Worm (Caenorhabditis elegans) whole organism, early embryonic: Measurements from ENCODE around the gene jun-1.
A peak's percentile ranks its signal among the peaks of the same experiment; 100 is the strongest.

Source experiments
- B0310.2 ChIP-seq: sonication (generic microtip); optimal IDR thresholded peaks from 2 replicates; lab custom pipeline; 2016; ENCODE audit warnings: mild to moderate bottlenecking, missing genetic modification characterization, missing compliant biosample characterization
- F13C5.2 ChIP-seq: sonication (generic microtip); optimal IDR thresholded peaks from 2 replicates; lab custom pipeline; 2017; ENCODE audit warnings: mild to moderate bottlenecking, missing genetic modification characterization, inconsistent platforms, missing compliant biosample characterization
- aly-1 ChIP-seq: sonication (generic microtip); optimal IDR thresholded peaks from 2 replicates; lab custom pipeline; 2016; ENCODE audit warnings: missing genetic modification characterization, missing compliant biosample characterization
- ama-1 ChIP-seq: fragments of 150-350 bp; optimal IDR thresholded peaks from 2 replicates; lab custom pipeline; 2014
- ceh-13 ChIP-seq: fragments of 200-800 bp; sonication (Bioruptor generic); optimal IDR thresholded peaks from 2 replicates; lab custom pipeline; 2018; ENCODE audit warnings: mild to moderate bottlenecking, missing genetic modification characterization, missing compliant biosample characterization
- ceh-36 ChIP-seq: sonication (generic microtip); optimal IDR thresholded peaks from 2 replicates; lab custom pipeline; 2016; ENCODE audit warnings: missing genetic modification characterization, inconsistent platforms, missing compliant biosample characterization
- ets-7 ChIP-seq: sonication (generic microtip); optimal IDR thresholded peaks from 2 replicates; lab custom pipeline; 2016; ENCODE audit warnings: missing genotype, missing genetic modification characterization, missing compliant biosample characterization
- flt-1 ChIP-seq: fragments of 200-800 bp; sonication (Bioruptor generic); IDR thresholded peaks from 2 replicates; pipeline ENCODE4 v1.3.6; 2022; ENCODE audit warnings: missing genetic modification characterization, missing compliant biosample characterization
- hmbx-1 ChIP-seq: sonication (generic microtip); optimal IDR thresholded peaks from 2 replicates; lab custom pipeline; 2016; ENCODE audit warnings: mild to moderate bottlenecking, missing genetic modification characterization, missing compliant biosample characterization
- hmg-4 ChIP-seq: fragments of 200-800 bp; sonication (Bioruptor generic); optimal IDR thresholded peaks from 2 replicates; lab custom pipeline; 2018; ENCODE audit warnings: mild to moderate bottlenecking, missing genetic modification characterization, missing compliant biosample characterization
- hnd-1 ChIP-seq: sonication (generic microtip); optimal IDR thresholded peaks from 2 replicates; lab custom pipeline; 2016; ENCODE audit warnings: missing genetic modification characterization, missing compliant biosample characterization
- pes-1 ChIP-seq: fragments of 200-800 bp; sonication (Bioruptor generic); IDR thresholded peaks from 2 replicates; pipeline ENCODE4 v1.3.6; 2022; ENCODE audit warnings: missing genetic modification reagents, missing genetic modification characterization, missing compliant biosample characterization
- scrt-1 ChIP-seq: fragments of 200-800 bp; sonication (Bioruptor generic); IDR thresholded peaks from 2 replicates; pipeline ENCODE4 v1.3.6; 2022; ENCODE audit warnings: missing genetic modification characterization, missing compliant biosample characterization
- sea-1 ChIP-seq: fragments of 200-800 bp; sonication (Bioruptor generic); conservative IDR thresholded peaks from 2 replicates; pipeline ENCODE4 v1.3.6; 2022; ENCODE audit warnings: missing genetic modification characterization, missing compliant biosample characterization
- tbx-11 ChIP-seq: fragments of 200-800 bp; sonication (Bioruptor generic); IDR thresholded peaks from 2 replicates; pipeline ENCODE4 v1.3.6; 2022; ENCODE audit warnings: missing genetic modification characterization, missing compliant biosample characterization
- tbx-37 ChIP-seq: fragments of 200-800 bp; sonication (Bioruptor generic); conservative IDR thresholded peaks from 2 replicates; pipeline ENCODE4 v1.3.6; 2022; ENCODE audit warnings: missing genetic modification reagents, missing genetic modification characterization, missing compliant biosample characterization
- tra-4 ChIP-seq: sonication (generic microtip); optimal IDR thresholded peaks from 2 replicates; lab custom pipeline; 2017; ENCODE audit warnings: missing genetic modification characterization, missing compliant biosample characterization

Gene jun-1

ce11 chrII:9112851-9113250 lies at the start of gene jun-1:
jun-1 (plus strand) TSS chrII:9113157.
- no peak for TF ChIP-seq B0310.2 (tag; lab: Kevin White, UChicago)
- no peak for TF ChIP-seq ceh-13 (GFP tag; lab: Kevin White, UChicago)
- peak; percentile 26 for TF ChIP-seq hmg-4 (GFP tag; lab: Kevin White, UChicago)
- no peak for TF ChIP-seq ets-7 (tag; lab: Kevin White, UChicago)
- 0 out of 2 replicates have a peak, but pooled peaks have one; percentile 6 for TF ChIP-seq scrt-1 (GFP tag; lab: Robert Waterston, UW)

- TF ChIP-seq tra-4 (tag; lab: Kevin White, UChicago) (no peak), ets-7 (tag; lab: Kevin White, UChicago) (no peak), ceh-13 (GFP tag; lab: Kevin White, UChicago) (no peak), pes-1 (GFP tag; lab: Robert Waterston, UW) (peak; percentile 46; the same call in 1 of the 2 replicates)
Measured at ce11 chrII:9063350-9063749, 49.6 kb upstream of the jun-1 start.

ce11 chrII:9064437-9064836 lies 48.5 kb upstream of the jun-1 start:
- TF ChIP-seq hmbx-1 (tag; lab: Kevin White, UChicago) (no peak), tbx-37 (GFP tag; lab: Robert Waterston, UW) (no peak), scrt-1 (GFP tag; lab: Robert Waterston, UW) (no peak), tra-4 (tag; lab: Kevin White, UChicago) (no peak), ceh-36 (no peak), B0310.2 (tag; lab: Kevin White, UChicago) (no peak), hnd-1 (no peak), F13C5.2 (tag; lab: Kevin White, UChicago) (no peak), flt-1 (no peak), ceh-13 (GFP tag; lab: Kevin White, UChicago) (no peak), pes-1 (GFP tag; lab: Robert Waterston, UW) (no peak), hmg-4 (GFP tag; lab: Kevin White, UChicago) (no peak), tbx-11 (GFP tag; lab: Robert Waterston, UW) (no peak), ama-1 (lab: Kevin White, UChicago) (no peak)

- no peak for TF ChIP-seq flt-1
Measured at ce11 chrII:9069836-9070235, 43.1 kb upstream of the jun-1 start.

- TF ChIP-seq tbx-11 (GFP tag; lab: Robert Waterston, UW) (no peak), hmg-4 (GFP tag; lab: Kevin White, UChicago) (no peak), F13C5.2 (tag; lab: Kevin White, UChicago) (no peak), flt-1 (no peak), ets-7 (tag; lab: Kevin White, UChicago) (no peak), hnd-1 (no peak), ceh-13 (GFP tag; lab: Kevin White, UChicago) (no peak), sea-1 (GFP tag; lab: Robert Waterston, UW) (no peak)
Measured at ce11 chrII:9070740-9071139, 42.2 kb upstream of the jun-1 start, which contains the start of gene T24B8.4. T24B8.4 (minus strand) TSS chrII:9070840.

- TF ChIP-seq ama-1 (lab: Kevin White, UChicago) (no peak), scrt-1 (GFP tag; lab: Robert Waterston, UW) (no peak), tbx-37 (GFP tag; lab: Robert Waterston, UW) (no peak), ceh-36 (no peak), tra-4 (tag; lab: Kevin White, UChicago) (no peak), ceh-13 (GFP tag; lab: Kevin White, UChicago) (no peak), aly-1 (tag; lab: Kevin White, UChicago) (no peak), B0310.2 (tag; lab: Kevin White, UChicago) (no peak), sea-1 (GFP tag; lab: Robert Waterston, UW) (no peak), hmbx-1 (tag; lab: Kevin White, UChicago) (no peak), pes-1 (GFP tag; lab: Robert Waterston, UW) (no peak), F13C5.2 (tag; lab: Kevin White, UChicago) (no peak), ets-7 (tag; lab: Kevin White, UChicago) (no peak), hmg-4 (GFP tag; lab: Kevin White, UChicago) (no peak)
Measured at ce11 chrII:9072769-9073168, 40.2 kb upstream of the jun-1 start.

- TF ChIP-seq pes-1 (GFP tag; lab: Robert Waterston, UW) (no peak), F13C5.2 (tag; lab: Kevin White, UChicago) (no peak), ama-1 (lab: Kevin White, UChicago) (no peak), aly-1 (tag; lab: Kevin White, UChicago) (no peak), B0310.2 (tag; lab: Kevin White, UChicago) (no peak), tbx-37 (GFP tag; lab: Robert Waterston, UW) (no peak), ceh-13 (GFP tag; lab: Kevin White, UChicago) (no peak), hnd-1 (no peak), ets-7 (tag; lab: Kevin White, UChicago) (no peak), ceh-36 (no peak), scrt-1 (GFP tag; lab: Robert Waterston, UW) (no peak), sea-1 (GFP tag; lab: Robert Waterston, UW) (no peak), hmbx-1 (tag; lab: Kevin White, UChicago) (no peak), hmg-4 (GFP tag; lab: Kevin White, UChicago) (no peak), tra-4 (tag; lab: Kevin White, UChicago) (no peak), flt-1 (no peak)
Measured at ce11 chrII:9074492-9074891, 38.5 kb upstream of the jun-1 start.
